Worm (Caenorhabditis elegans): ENCODE measurements around the gene clec-255.
"Not testable (repeated sequence)": the region's sequence is repeated elsewhere in the genome, so short reads cannot be mapped to it uniquely, and the experiment has no call there.

The clec-255 gene

ce11 chrV:18780605-18781004 is 10.1 kb upstream of the clec-255 start:
- no peak for TF ChIP-seq dao-5 (tag; optimal IDR thresholded peaks at IDR 0.05)
- no peak for TF ChIP-seq W03F9.2 (tag; optimal IDR thresholded peaks at IDR 0.05)
- no peak for TF ChIP-seq him-1 (tag; optimal IDR thresholded peaks at IDR 0.05)

- TF ChIP-seq dao-5 (tag; optimal IDR thresholded peaks at IDR 0.05) (no peak), W03F9.2 (tag; optimal IDR thresholded peaks at IDR 0.05) (no peak), him-1 (tag; optimal IDR thresholded peaks at IDR 0.05) (no peak)
These were observed 5.8 kb upstream of the clec-255 start, which contains the start of gene Y17D7B.4 for ce11 chrV:18776245-18776737. TSS of gene Y17D7B.4 (minus strand) at chrV:18776687.

DNA sequence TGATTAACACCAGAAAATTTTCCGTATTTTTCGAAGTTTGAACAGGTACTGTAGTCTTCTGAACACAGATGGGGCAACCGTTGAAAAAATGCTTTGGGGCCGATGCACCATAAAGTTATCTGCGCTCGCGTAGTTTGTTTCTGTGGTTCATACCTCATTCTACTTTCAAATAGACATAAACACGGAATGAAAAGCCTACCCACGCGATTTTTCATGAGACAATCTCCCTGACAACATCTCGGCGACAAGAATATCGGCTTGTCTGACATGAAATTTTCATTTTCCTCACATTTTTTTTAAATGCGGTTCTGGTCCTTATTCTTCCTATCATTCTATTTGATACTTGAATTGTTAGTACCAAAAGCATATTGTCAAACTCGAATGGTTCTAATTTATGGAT is 2.2 kb upstream of the clec-255 start, which contains the start of gene clec-257:
TSS of gene clec-257 (plus strand) at position 301 of the 400 bp plus-strand sequence.
- TF ChIP-seq W03F9.2 (tag; optimal IDR thresholded peaks at IDR 0.05) (no peak), him-1 (tag; optimal IDR thresholded peaks at IDR 0.05) (no peak), dao-5 (tag; optimal IDR thresholded peaks at IDR 0.05) (no peak)

DNA sequence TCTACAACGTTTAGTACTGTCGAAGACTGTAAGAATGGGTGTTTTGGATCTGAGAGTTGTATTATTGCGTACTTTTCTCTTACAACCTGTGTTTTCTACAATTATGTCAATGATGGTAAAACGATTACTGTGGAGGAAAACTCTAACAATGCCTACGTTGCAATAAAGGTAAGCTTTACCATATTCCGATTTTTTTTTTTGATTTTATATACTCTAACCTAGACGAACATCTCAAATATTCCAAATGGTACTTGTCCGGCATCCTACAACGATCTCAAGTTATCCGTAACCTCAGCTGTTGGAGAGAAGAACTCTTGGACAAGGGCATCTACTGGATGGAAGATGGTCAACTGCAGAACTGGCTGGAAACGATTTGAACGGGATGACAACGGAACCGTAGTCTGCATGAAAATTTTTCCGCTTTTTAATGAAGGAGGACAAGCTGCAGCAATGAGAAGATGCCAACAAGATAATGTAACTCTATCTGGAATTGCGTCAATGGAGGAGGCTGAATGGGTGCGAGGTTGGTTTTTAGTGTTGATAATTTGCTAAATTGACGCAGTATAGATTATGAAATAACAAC is 1.4 kb upstream of the clec-255 start:
- TF ChIP-seq W03F9.2 (tag; optimal IDR thresholded peaks at IDR 0.05): no peak

- TF ChIP-seq W03F9.2 (tag; optimal IDR thresholded peaks at IDR 0.05) (no peak), him-1 (tag; optimal IDR thresholded peaks at IDR 0.05) (no peak), dao-5 (tag; optimal IDR thresholded peaks at IDR 0.05) (no peak)
These were observed 867 bp upstream of the clec-255 start, which contains the start of gene clec-256 for ce11 chrV:18771390-18771789. TSS of gene clec-256 (plus strand) at chrV:18771690.

- no peak for TF ChIP-seq W03F9.2 (tag; optimal IDR thresholded peaks at IDR 0.05)
- no peak for TF ChIP-seq dao-5 (tag; optimal IDR thresholded peaks at IDR 0.05)
- TF ChIP-seq him-1 (tag; optimal IDR thresholded peaks at IDR 0.05): no peak
These were observed 621 bp downstream of the clec-255 start for ce11 chrV:18769902-18770301.

ce11 chrV:18762044-18762443 is 8.5 kb downstream of the clec-255 start, which contains the start of gene F11D11.22:
TSS of gene F11D11.22 (plus strand) at chrV:18762344.
- TF ChIP-seq him-1, dao-5, W03F9.2 (tag; optimal IDR thresholded peaks at IDR 0.05): not testable (repeated sequence)

ce11 chrV:18761078-18761477 is 9.4 kb downstream of the clec-255 start, which contains the start of gene F11D11.4:
TSS of gene F11D11.4 (plus strand) at chrV:18761378.
- TF ChIP-seq W03F9.2 (tag; optimal IDR thresholded peaks at IDR 0.05) (no peak), dao-5 (tag; optimal IDR thresholded peaks at IDR 0.05) (no peak), him-1 (tag; optimal IDR thresholded peaks at IDR 0.05) (no peak)

ce11 chrV:18760174-18760573 is 10.3 kb downstream of the clec-255 start, which contains the start of gene F11D11.3:
TSS of gene F11D11.3 (minus strand) at chrV:18760274.
- TF ChIP-seq him-1 (tag; optimal IDR thresholded peaks at IDR 0.05) (no peak), W03F9.2 (tag; optimal IDR thresholded peaks at IDR 0.05) (no peak), dao-5 (tag; optimal IDR thresholded peaks at IDR 0.05) (no peak)

DNA sequence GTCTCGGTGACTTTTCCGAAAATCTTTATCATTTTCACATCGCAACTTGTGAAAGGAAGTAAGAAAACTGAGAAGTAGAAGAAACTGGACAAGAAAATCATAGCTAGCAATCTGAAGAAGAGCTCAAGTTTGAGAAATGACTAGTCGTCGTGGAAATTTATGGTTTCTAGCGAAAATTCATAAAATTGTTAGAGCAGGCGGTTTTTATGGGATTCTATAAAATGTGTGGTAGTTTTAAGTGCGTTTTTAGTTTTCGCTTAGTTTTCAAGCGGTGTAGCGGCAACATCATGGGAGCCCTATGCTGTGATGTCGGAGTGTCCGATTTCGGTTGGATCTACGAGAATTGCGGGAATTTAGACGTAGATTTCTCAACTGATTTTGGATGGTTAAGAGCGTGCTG is 16.2 kb downstream of the clec-255 start, which contains the start of gene clec-254:
TSS of gene clec-254 (minus strand) at position 101 of the 400 bp plus-strand sequence.
- not testable (repeated sequence) for TF ChIP-seq W03F9.2, him-1, dao-5 (tag; optimal IDR thresholded peaks at IDR 0.05)

- TF ChIP-seq W03F9.2 (tag; optimal IDR thresholded peaks at IDR 0.05) (no peak), dao-5 (tag; optimal IDR thresholded peaks at IDR 0.05) (no peak), him-1 (tag; optimal IDR thresholded peaks at IDR 0.05) (no peak)
These were observed 17.5 kb downstream of the clec-255 start, which contains the start of gene F11D11.6 for ce11 chrV:18753036-18753435. TSS of gene F11D11.6 (minus strand) at chrV:18753136.

DNA sequence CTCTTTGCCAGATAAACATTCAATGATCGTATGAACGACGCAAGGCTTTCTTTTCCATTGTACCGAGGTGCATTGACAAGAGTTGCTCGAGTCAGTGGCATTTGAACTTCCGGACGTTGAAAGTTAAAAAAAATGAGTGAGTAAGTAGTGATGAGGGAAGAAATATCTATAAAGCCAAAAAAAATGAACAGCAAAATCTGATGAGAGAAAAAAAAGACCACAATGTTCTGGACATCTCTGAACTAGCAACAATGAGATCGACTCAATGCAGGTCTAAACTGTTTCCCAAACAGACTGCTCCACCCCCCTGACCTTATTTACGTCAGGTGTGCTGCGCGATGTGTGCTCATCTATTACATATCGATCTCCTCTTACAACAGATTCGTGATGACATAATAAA is 20.1 kb downstream of the clec-255 start, which contains the start of the genes F11D11.21 and F11D11.12:
TSS of gene F11D11.21 (minus strand) at position 101 of the 400 bp plus-strand sequence.
TSS of gene F11D11.12 (minus strand) at position 238 of the 400 bp plus-strand sequence.
- TF ChIP-seq him-1 (tag; optimal IDR thresholded peaks at IDR 0.05): no peak
- TF ChIP-seq W03F9.2 (tag; optimal IDR thresholded peaks at IDR 0.05): no peak
- no peak for TF ChIP-seq dao-5 (tag; optimal IDR thresholded peaks at IDR 0.05)

DNA sequence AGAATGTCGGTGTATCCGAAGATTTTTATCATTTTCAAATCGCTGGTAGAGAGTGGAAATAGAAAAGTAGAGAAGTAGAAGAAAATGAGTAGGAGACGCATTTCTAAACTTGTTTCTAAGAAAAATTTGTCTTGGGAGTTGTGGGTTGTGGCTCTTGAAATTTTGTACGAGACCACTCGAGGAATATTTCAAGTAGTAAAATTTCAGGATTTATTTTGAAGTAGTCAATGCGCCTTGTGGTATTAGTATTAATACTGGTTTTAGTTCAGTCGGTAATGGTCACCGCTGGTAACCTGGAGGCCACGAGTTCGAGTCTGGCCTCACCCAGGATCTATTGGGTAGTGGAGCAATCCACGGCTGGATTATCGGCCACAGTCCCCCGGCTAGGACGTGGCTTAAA is 21.8 kb downstream of the clec-255 start, which contains the start of gene clec-252:
TSS of gene clec-252 (minus strand) at position 101 of the 400 bp plus-strand sequence.
- TF ChIP-seq W03F9.2 (tag; optimal IDR thresholded peaks at IDR 0.05) (no peak), him-1 (tag; optimal IDR thresholded peaks at IDR 0.05) (no peak), dao-5 (tag; optimal IDR thresholded peaks at IDR 0.05) (no peak)

All from whole organism, L4/young adult.